Worm (Caenorhabditis elegans) whole organism, mixed stage, embryonic: Measurements from ENCODE around the gene mdt-6.

Experiments
- ceh-39 ChIP-seq: fragments of 150-350 bp; optimal IDR thresholded peaks from 2 replicates; lab custom pipeline; 2014; ENCODE audit warnings: missing biosample characterization, missing genetic modification characterization
- mep-1 ChIP-seq: fragments of 150-350 bp; optimal IDR thresholded peaks from 2 replicates; lab custom pipeline; 2017; ENCODE audit warnings: missing biosample characterization, missing genetic modification reagents, missing genetic modification characterization, inconsistent platforms
- unc-120 ChIP-seq: sonication (generic microtip); optimal IDR thresholded peaks from 2 replicates; lab custom pipeline; 2017; ENCODE audit warnings: missing genetic modification characterization, missing compliant biosample characterization; ENCODE audit not compliant: poor library complexity, severe bottlenecking

DNA sequence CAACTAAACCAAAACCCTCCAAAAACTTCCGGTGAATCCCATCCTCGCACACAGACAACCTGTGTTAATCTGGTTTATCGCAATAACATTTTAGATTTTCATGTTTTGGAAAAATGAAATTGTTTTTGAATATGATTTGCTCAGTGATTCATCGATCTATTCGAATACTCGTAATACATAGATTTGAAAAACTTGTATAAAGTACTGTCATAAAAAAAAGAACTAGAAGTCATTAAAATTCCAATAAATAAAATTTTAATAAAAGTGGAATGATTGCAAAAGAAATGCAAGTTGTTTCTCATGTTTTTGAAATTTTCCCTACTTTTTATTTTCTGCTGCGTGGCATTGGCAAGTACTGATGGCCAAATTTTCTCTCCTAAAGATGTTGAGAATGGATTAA is 4.8 kb downstream of the mdt-6 start, which contains the start of gene spig-8:
- TF ChIP-seq ceh-39: no peak
- TF ChIP-seq mep-1 (tag; lab: Kevin White, UChicago): no peak
- no peak for TF ChIP-seq unc-120 (tag; lab: Kevin White, UChicago)
